Worm (Caenorhabditis elegans): ENCODE measurements around the gene ZK177.9.

Gene ZK177.9

DNA sequence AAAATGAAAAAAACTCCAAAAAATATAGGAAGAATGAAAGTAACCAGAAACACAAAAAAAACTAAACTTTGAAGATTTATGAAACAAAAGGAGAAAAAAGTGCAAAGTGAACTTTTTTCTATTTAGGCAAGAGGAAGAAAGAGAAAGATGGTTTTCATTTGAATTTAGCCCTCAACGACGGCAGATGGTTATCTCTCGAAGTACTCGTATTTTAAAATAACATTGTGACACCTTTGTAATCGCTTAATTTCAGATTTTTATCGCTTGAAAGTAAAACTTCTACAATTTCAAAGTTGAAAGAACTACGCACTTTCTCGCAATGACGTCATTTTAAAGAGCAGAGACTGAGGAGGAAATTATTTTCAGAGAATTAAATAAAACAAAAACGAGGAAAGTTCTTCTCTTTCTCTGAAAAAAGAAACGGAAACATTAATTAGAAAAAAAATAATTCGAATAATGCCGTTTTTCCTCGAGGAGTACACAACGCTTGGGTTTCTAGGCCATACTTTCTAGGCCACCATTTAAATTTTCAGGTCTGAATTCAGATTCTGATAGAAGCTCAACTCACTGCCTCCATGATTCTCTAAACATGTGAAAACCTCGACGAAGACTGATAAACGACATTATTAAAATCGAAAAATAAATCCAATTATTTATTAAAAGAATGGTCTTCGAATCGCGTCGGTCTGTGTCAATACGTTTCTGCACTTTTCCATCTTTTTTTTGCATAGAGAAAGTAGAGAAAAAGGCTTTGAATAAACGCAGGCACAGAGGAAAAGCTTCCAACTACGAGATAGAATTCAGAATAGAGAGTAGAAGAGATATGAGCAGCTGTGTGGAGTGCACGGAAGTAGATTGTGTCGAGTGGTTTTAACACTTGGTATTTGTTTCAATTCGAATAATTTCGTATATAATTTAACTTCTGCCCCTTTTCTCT lies 5.9 kb downstream of the ZK177.9 start:
- peak; percentile 1 for TF ChIP-seq xbp-1 (tag; optimal IDR thresholded peaks at IDR 0.05)
- TF ChIP-seq ceh-63 (GFP tag; optimal IDR thresholded peaks at IDR 0.05): no peak
- TF ChIP-seq aly-2 (tag; optimal IDR thresholded peaks at IDR 0.05): no peak
- TF ChIP-seq elt-2 (tag; optimal IDR thresholded peaks at IDR 0.05): peak; percentile 15
- TF ChIP-seq lin-35 (GFP tag; optimal IDR thresholded peaks at IDR 0.05): peak in 1 of 2 experiments; percentile 24
- TF ChIP-seq nhr-47 (tag; optimal IDR thresholded peaks at IDR 0.05): peak; percentile 59
- TF ChIP-seq nhr-28 (tag; optimal IDR thresholded peaks at IDR 0.05): no peak
- TF ChIP-seq lin-13 (GFP tag; optimal IDR thresholded peaks at IDR 0.05): no peak
- peak; percentile 59 for TF ChIP-seq rnt-1 (tag; optimal IDR thresholded peaks at IDR 0.05)
- no peak for TF ChIP-seq alr-1 (tag; optimal IDR thresholded peaks at IDR 0.05; ENCODE audit: borderline replicate concordance)
- no peak for TF ChIP-seq unc-130 (tag; optimal IDR thresholded peaks at IDR 0.05)
- TF ChIP-seq mep-1 (tag; optimal IDR thresholded peaks at IDR 0.05): peak; percentile 15
- peak; percentile 52 for TF ChIP-seq egl-13 (tag; optimal IDR thresholded peaks at IDR 0.05)
- TF ChIP-seq hlh-17 (GFP tag; optimal IDR thresholded peaks at IDR 0.05; ENCODE audit: borderline replicate concordance): no peak
- TF ChIP-seq blmp-1 (tag; optimal IDR thresholded peaks at IDR 0.05): no peak
- TF ChIP-seq lin-14 (GFP tag; optimal IDR thresholded peaks at IDR 0.05): peak; percentile 71
- no peak for TF ChIP-seq grh-1 (GFP tag; IDR thresholded peaks at IDR 0.05)
- no peak for TF ChIP-seq nhr-11 (tag; optimal IDR thresholded peaks at IDR 0.05)
- peak in 1 of 2 experiments; percentile 48 for TF ChIP-seq lsy-2 (tag; optimal IDR thresholded peaks at IDR 0.05)
- TF ChIP-seq nhr-71 (tag; optimal IDR thresholded peaks at IDR 0.05): peak; percentile 58
- no peak for TF ChIP-seq pag-3 (tag; optimal IDR thresholded peaks at IDR 0.05; ENCODE audit: borderline replicate concordance, insufficient read depth)
- peak; percentile 17 for TF ChIP-seq snu-23 (GFP tag; optimal IDR thresholded peaks at IDR 0.05)
- peak in 1 of 3 experiments; percentile 5 for TF ChIP-seq ceh-82 (tag; optimal IDR thresholded peaks at IDR 0.05)
- peak in 1 of 3 experiments; percentile 39 for TF ChIP-seq dpl-1 (GFP tag; optimal IDR thresholded peaks at IDR 0.05)
- TF ChIP-seq dsc-1 (tag; optimal IDR thresholded peaks at IDR 0.05): peak; percentile 55
- TF ChIP-seq lir-3 (tag; optimal IDR thresholded peaks at IDR 0.05; ENCODE audit: poor library complexity): peak; percentile 54
- TF ChIP-seq sptf-1 (tag; optimal IDR thresholded peaks at IDR 0.05): no peak
- TF ChIP-seq fkh-4 (tag; optimal IDR thresholded peaks at IDR 0.05; ENCODE audit: borderline replicate concordance): peak; percentile 53
- TF ChIP-seq ets-5 (GFP tag; IDR thresholded peaks at IDR 0.05): no peak
- peak; percentile 78 for TF ChIP-seq nhr-85 (tag)
- no peak for TF ChIP-seq zag-1 (tag; optimal IDR thresholded peaks at IDR 0.05)
- TF ChIP-seq unc-98 (GFP tag; IDR thresholded peaks at IDR 0.05): peak; percentile 61
- peak; percentile 37 to 40 for TF ChIP-seq efl-1 (optimal IDR thresholded peaks at IDR 0.05)
- peak; percentile 32 to 82 for TF ChIP-seq efl-1 (GFP tag; optimal IDR thresholded peaks at IDR 0.05 in 1 of 2)
- peak; percentile 40 for TF ChIP-seq C04F5.9 (tag; optimal IDR thresholded peaks at IDR 0.05)
- peak in 1 of 2 experiments; percentile 35 for TF ChIP-seq ztf-11 (tag; optimal IDR thresholded peaks at IDR 0.05)
- TF ChIP-seq nhr-90 (tag; optimal IDR thresholded peaks at IDR 0.05; ENCODE audit: poor library complexity): no peak
- no peak for TF ChIP-seq C34B4.2 (tag; optimal IDR thresholded peaks at IDR 0.05)
- no peak for TF ChIP-seq vab-15 (tag; optimal IDR thresholded peaks at IDR 0.05)
- TF ChIP-seq unc-86 (tag; optimal IDR thresholded peaks at IDR 0.05): peak; percentile 34
- no peak for TF ChIP-seq mab-9 (GFP tag; IDR thresholded peaks at IDR 0.05)
- peak; percentile 37; the same call in 1 of the 2 replicates for TF ChIP-seq ceh-88 (GFP tag; IDR thresholded peaks at IDR 0.05)
- peak; percentile 71 for TF ChIP-seq irx-1 (tag; optimal IDR thresholded peaks at IDR 0.05)
- no peak for TF ChIP-seq lin-39 (tag; optimal IDR thresholded peaks at IDR 0.05)
- TF ChIP-seq aha-1 (tag; optimal IDR thresholded peaks at IDR 0.05): no peak
- peak; percentile 8; the same call in 1 of the 2 replicates for TF ChIP-seq isw-1 (GFP tag; IDR thresholded peaks at IDR 0.05)
- peak; percentile 17 for TF ChIP-seq swsn-7 (tag; optimal IDR thresholded peaks at IDR 0.05)
- peak; percentile 82 for TF ChIP-seq ceh-90 (tag; optimal IDR thresholded peaks at IDR 0.05)
- TF ChIP-seq tbx-2 (tag; optimal IDR thresholded peaks at IDR 0.05): no peak
- peak; percentile 39 for TF ChIP-seq fkh-8 (tag; optimal IDR thresholded peaks at IDR 0.05)
